Fruit fly (Drosophila melanogaster) S2 (cell line): ENCODE data around the gene CG9886.

Source experiments
- CG8478 ChIP-seq: fragments of >200 bp; optimal IDR thresholded peaks from 2 replicates; lab custom pipeline; 2018
- CTCF ChIP-seq, 2 experiments: fragments of >200 bp; optimal IDR thresholded peaks; 2 replicates each; lab custom pipeline; 2018

The CG9886 gene

dm6 chr2L:2462306-2462844 lies 41.7 kb downstream of the CG9886 start:
- TF ChIP-seq CG8478 = no peak
- TF ChIP-seq CTCF (optimal IDR thresholded peaks at IDR 0.05; lab: Kevin White, UChicago) = no peak

- no peak for TF ChIP-seq CG8478
- no peak for TF ChIP-seq CTCF (optimal IDR thresholded peaks at IDR 0.05; lab: Kevin White, UChicago)
These were observed 45.7 kb downstream of the CG9886 start for dm6 chr2L:2466360-2466759.

- TF ChIP-seq CTCF (optimal IDR thresholded peaks at IDR 0.05; lab: Kevin White, UChicago) (no peak), CG8478 (no peak)
These were observed 47.2 kb downstream of the CG9886 start for dm6 chr2L:2467722-2468372.

- TF ChIP-seq CG8478 (no peak), CTCF (optimal IDR thresholded peaks at IDR 0.05; lab: Kevin White, UChicago) (no peak)
These were observed 50.0 kb downstream of the CG9886 start for dm6 chr2L:2470585-2470984.

- TF ChIP-seq CG8478 (no peak), CTCF (optimal IDR thresholded peaks at IDR 0.05; lab: Kevin White, UChicago) (no peak)
These were observed 52.1 kb downstream of the CG9886 start for dm6 chr2L:2472740-2473139.

dm6 chr2L:2473842-2474386 lies 53.3 kb downstream of the CG9886 start:
- TF ChIP-seq CG8478 = no peak
